Worm (Caenorhabditis elegans) whole organism, early embryonic: ENCODE data around the gene hrpf-2.

Source experiments
- B0310.2 ChIP-seq: sonication (generic microtip); optimal IDR thresholded peaks from 2 replicates; lab custom pipeline; 2016; ENCODE audit warnings: mild to moderate bottlenecking, missing genetic modification characterization, missing compliant biosample characterization
- F13C5.2 ChIP-seq: sonication (generic microtip); optimal IDR thresholded peaks from 2 replicates; lab custom pipeline; 2017; ENCODE audit warnings: mild to moderate bottlenecking, missing genetic modification characterization, inconsistent platforms, missing compliant biosample characterization
- aly-1 ChIP-seq: sonication (generic microtip); optimal IDR thresholded peaks from 2 replicates; lab custom pipeline; 2016; ENCODE audit warnings: missing genetic modification characterization, missing compliant biosample characterization
- ama-1 ChIP-seq: fragments of 150-350 bp; optimal IDR thresholded peaks from 2 replicates; lab custom pipeline; 2014
- ceh-13 ChIP-seq: fragments of 200-800 bp; sonication (Bioruptor generic); optimal IDR thresholded peaks from 2 replicates; lab custom pipeline; 2018; ENCODE audit warnings: mild to moderate bottlenecking, missing genetic modification characterization, missing compliant biosample characterization
- ceh-36 ChIP-seq: sonication (generic microtip); optimal IDR thresholded peaks from 2 replicates; lab custom pipeline; 2016; ENCODE audit warnings: missing genetic modification characterization, inconsistent platforms, missing compliant biosample characterization
- ets-7 ChIP-seq: sonication (generic microtip); optimal IDR thresholded peaks from 2 replicates; lab custom pipeline; 2016; ENCODE audit warnings: missing genotype, missing genetic modification characterization, missing compliant biosample characterization
- flt-1 ChIP-seq: fragments of 200-800 bp; sonication (Bioruptor generic); IDR thresholded peaks from 2 replicates; pipeline ENCODE4 v1.3.6; 2022; ENCODE audit warnings: missing genetic modification characterization, missing compliant biosample characterization
- hmbx-1 ChIP-seq: sonication (generic microtip); optimal IDR thresholded peaks from 2 replicates; lab custom pipeline; 2016; ENCODE audit warnings: mild to moderate bottlenecking, missing genetic modification characterization, missing compliant biosample characterization
- hmg-4 ChIP-seq: fragments of 200-800 bp; sonication (Bioruptor generic); optimal IDR thresholded peaks from 2 replicates; lab custom pipeline; 2018; ENCODE audit warnings: mild to moderate bottlenecking, missing genetic modification characterization, missing compliant biosample characterization
- hnd-1 ChIP-seq: sonication (generic microtip); optimal IDR thresholded peaks from 2 replicates; lab custom pipeline; 2016; ENCODE audit warnings: missing genetic modification characterization, missing compliant biosample characterization
- pes-1 ChIP-seq: fragments of 200-800 bp; sonication (Bioruptor generic); IDR thresholded peaks from 2 replicates; pipeline ENCODE4 v1.3.6; 2022; ENCODE audit warnings: missing genetic modification reagents, missing genetic modification characterization, missing compliant biosample characterization
- scrt-1 ChIP-seq: fragments of 200-800 bp; sonication (Bioruptor generic); IDR thresholded peaks from 2 replicates; pipeline ENCODE4 v1.3.6; 2022; ENCODE audit warnings: missing genetic modification characterization, missing compliant biosample characterization
- sea-1 ChIP-seq: fragments of 200-800 bp; sonication (Bioruptor generic); conservative IDR thresholded peaks from 2 replicates; pipeline ENCODE4 v1.3.6; 2022; ENCODE audit warnings: missing genetic modification characterization, missing compliant biosample characterization
- tbx-11 ChIP-seq: fragments of 200-800 bp; sonication (Bioruptor generic); IDR thresholded peaks from 2 replicates; pipeline ENCODE4 v1.3.6; 2022; ENCODE audit warnings: missing genetic modification characterization, missing compliant biosample characterization
- tbx-37 ChIP-seq: fragments of 200-800 bp; sonication (Bioruptor generic); conservative IDR thresholded peaks from 2 replicates; pipeline ENCODE4 v1.3.6; 2022; ENCODE audit warnings: missing genetic modification reagents, missing genetic modification characterization, missing compliant biosample characterization
- tra-4 ChIP-seq: sonication (generic microtip); optimal IDR thresholded peaks from 2 replicates; lab custom pipeline; 2017; ENCODE audit warnings: missing genetic modification characterization, missing compliant biosample characterization

hrpf-2 gene

ce11 chrIV:6403399-6403798 is 27.1 kb upstream of the hrpf-2 start:
- TF ChIP-seq pes-1 (GFP tag; lab: Robert Waterston, UW) (no peak), hmg-4 (no peak), sea-1 (GFP tag; lab: Robert Waterston, UW) (no peak), ceh-13 (GFP tag; lab: Kevin White, UChicago) (no peak), tbx-37 (GFP tag; lab: Robert Waterston, UW) (no peak)

- no peak for TF ChIP-seq tbx-37 (GFP tag; lab: Robert Waterston, UW)
- TF ChIP-seq tra-4 = no peak
- no peak for TF ChIP-seq ceh-13 (GFP tag; lab: Kevin White, UChicago)
- TF ChIP-seq hnd-1 (tag; lab: Kevin White, UChicago) = no peak
- no peak for TF ChIP-seq ceh-36 (tag; lab: Kevin White, UChicago)
- TF ChIP-seq pes-1 (GFP tag; lab: Robert Waterston, UW) = no peak
- no peak for TF ChIP-seq hmg-4
- no peak for TF ChIP-seq tbx-11 (GFP tag; lab: Robert Waterston, UW)
- no peak for TF ChIP-seq F13C5.2 (tag; lab: Kevin White, UChicago)
- TF ChIP-seq scrt-1 (GFP tag; lab: Robert Waterston, UW) = no peak
- no peak for TF ChIP-seq flt-1 (GFP tag; lab: Robert Waterston, UW)
- TF ChIP-seq ets-7 (tag; lab: Kevin White, UChicago) = no peak
- TF ChIP-seq hmbx-1 (tag; lab: Kevin White, UChicago) = no peak
- no peak for TF ChIP-seq sea-1 (GFP tag; lab: Robert Waterston, UW)
- no peak for TF ChIP-seq B0310.2
Observed at ce11 chrIV:6402386-6402905, 26.1 kb upstream of the hrpf-2 start, which contains the start of gene sfrp-1. Gene sfrp-1, minus strand, starts transcription at chrIV:6402436.

ce11 chrIV:6395190-6395589 is 18.9 kb upstream of the hrpf-2 start:
- TF ChIP-seq ama-1 (lab: Kevin White, UChicago) (no peak), tra-4 (no peak), scrt-1 (GFP tag; lab: Robert Waterston, UW) (no peak), aly-1 (tag; lab: Kevin White, UChicago) (no peak), hnd-1 (tag; lab: Kevin White, UChicago) (no peak), tbx-37 (GFP tag; lab: Robert Waterston, UW) (no peak), hmg-4 (no peak), ceh-13 (GFP tag; lab: Kevin White, UChicago) (no peak), F13C5.2 (tag; lab: Kevin White, UChicago) (no peak), pes-1 (GFP tag; lab: Robert Waterston, UW) (no peak), ceh-36 (tag; lab: Kevin White, UChicago) (no peak), flt-1 (GFP tag; lab: Robert Waterston, UW) (no peak), B0310.2 (no peak), sea-1 (GFP tag; lab: Robert Waterston, UW) (no peak), hmbx-1 (tag; lab: Kevin White, UChicago) (no peak)

ce11 chrIV:6393329-6393728 is 17.0 kb upstream of the hrpf-2 start:
- TF ChIP-seq F13C5.2 (tag; lab: Kevin White, UChicago) (no peak), ceh-36 (tag; lab: Kevin White, UChicago) (no peak), tra-4 (no peak), hmbx-1 (tag; lab: Kevin White, UChicago) (no peak), hnd-1 (tag; lab: Kevin White, UChicago) (no peak), tbx-11 (GFP tag; lab: Robert Waterston, UW) (no peak), aly-1 (tag; lab: Kevin White, UChicago) (no peak), sea-1 (GFP tag; lab: Robert Waterston, UW) (no peak), B0310.2 (no peak)

ce11 chrIV:6391566-6391965 is 15.2 kb upstream of the hrpf-2 start:
- TF ChIP-seq hnd-1 (tag; lab: Kevin White, UChicago) = no peak
- TF ChIP-seq ama-1 (lab: Kevin White, UChicago) = no peak
- no peak for TF ChIP-seq F13C5.2 (tag; lab: Kevin White, UChicago)
- TF ChIP-seq tra-4 = no peak
- no peak for TF ChIP-seq tbx-37 (GFP tag; lab: Robert Waterston, UW)
- TF ChIP-seq ets-7 (tag; lab: Kevin White, UChicago) = no peak
- no peak for TF ChIP-seq pes-1 (GFP tag; lab: Robert Waterston, UW)
- no peak for TF ChIP-seq aly-1 (tag; lab: Kevin White, UChicago)
- TF ChIP-seq B0310.2 = no peak

- no peak for TF ChIP-seq ceh-36 (tag; lab: Kevin White, UChicago)
- TF ChIP-seq tbx-11 (GFP tag; lab: Robert Waterston, UW) = no peak
- no peak for TF ChIP-seq tbx-37 (GFP tag; lab: Robert Waterston, UW)
- no peak for TF ChIP-seq hmg-4
- TF ChIP-seq tra-4 = no peak
- no peak for TF ChIP-seq B0310.2
- TF ChIP-seq hnd-1 (tag; lab: Kevin White, UChicago) = no peak
- no peak for TF ChIP-seq F13C5.2 (tag; lab: Kevin White, UChicago)
- no peak for TF ChIP-seq sea-1 (GFP tag; lab: Robert Waterston, UW)
- no peak for TF ChIP-seq ama-1 (lab: Kevin White, UChicago)
- TF ChIP-seq pes-1 (GFP tag; lab: Robert Waterston, UW) = no peak
- no peak for TF ChIP-seq hmbx-1 (tag; lab: Kevin White, UChicago)
- no peak for TF ChIP-seq aly-1 (tag; lab: Kevin White, UChicago)
- TF ChIP-seq flt-1 (GFP tag; lab: Robert Waterston, UW) = no peak
- no peak for TF ChIP-seq ceh-13 (GFP tag; lab: Kevin White, UChicago)
- TF ChIP-seq ets-7 (tag; lab: Kevin White, UChicago) = no peak
- TF ChIP-seq scrt-1 (GFP tag; lab: Robert Waterston, UW) = no peak
Observed at ce11 chrIV:6388550-6388949, 12.2 kb upstream of the hrpf-2 start.

- no peak for TF ChIP-seq hnd-1 (tag; lab: Kevin White, UChicago)
- TF ChIP-seq hmg-4 = no peak
- TF ChIP-seq tbx-11 (GFP tag; lab: Robert Waterston, UW) = no peak
- no peak for TF ChIP-seq tra-4
- TF ChIP-seq ama-1 (lab: Kevin White, UChicago) = no peak
- TF ChIP-seq pes-1 (GFP tag; lab: Robert Waterston, UW) = no peak
- no peak for TF ChIP-seq ceh-36 (tag; lab: Kevin White, UChicago)
- TF ChIP-seq hmbx-1 (tag; lab: Kevin White, UChicago) = no peak
- TF ChIP-seq F13C5.2 (tag; lab: Kevin White, UChicago) = no peak
- TF ChIP-seq ceh-13 (GFP tag; lab: Kevin White, UChicago) = no peak
- no peak for TF ChIP-seq B0310.2
- TF ChIP-seq ets-7 (tag; lab: Kevin White, UChicago) = no peak
Observed at ce11 chrIV:6385010-6385409, 8.7 kb upstream of the hrpf-2 start.
